Worm (Caenorhabditis elegans): ENCODE data around the gene zmp-1.

DNA sequence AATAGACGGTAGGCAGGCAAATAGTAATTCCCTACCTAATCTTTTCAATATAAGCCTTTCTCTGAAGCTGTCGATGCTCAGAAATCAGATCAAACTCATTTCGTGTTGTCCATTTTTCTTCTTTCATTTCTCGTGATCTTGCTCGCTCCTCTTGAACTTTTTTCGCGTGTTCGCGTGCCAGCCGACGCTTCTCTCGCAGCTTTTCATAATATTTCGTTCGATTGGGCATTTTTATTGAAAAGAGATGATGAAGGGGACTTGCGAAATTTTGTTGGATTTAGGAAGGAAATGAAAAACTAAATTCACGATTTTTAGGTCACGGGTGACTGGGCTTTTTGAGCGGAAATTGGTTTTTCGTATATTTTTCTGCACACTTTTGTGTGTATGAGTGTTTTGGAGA is 4.2 kb upstream of the zmp-1 start, which contains the start of gene EGAP1.1:
- TF ChIP-seq lsy-2 (tag; optimal IDR thresholded peaks at IDR 0.05), result no peak
- TF ChIP-seq nhr-12 (tag; optimal IDR thresholded peaks at IDR 0.05), result no peak
- no peak for TF ChIP-seq C04F5.9 (tag; optimal IDR thresholded peaks at IDR 0.05)
- TF ChIP-seq aly-2 (tag; optimal IDR thresholded peaks at IDR 0.05), result no peak
- no peak for TF ChIP-seq elt-2 (tag; optimal IDR thresholded peaks at IDR 0.05)
- TF ChIP-seq C34B4.2 (tag; optimal IDR thresholded peaks at IDR 0.05), result no peak
- TF ChIP-seq tlp-1 (tag; optimal IDR thresholded peaks at IDR 0.05), result no peak
- no peak for TF ChIP-seq ama-1 (optimal IDR thresholded peaks at IDR 0.05)
- no peak for TF ChIP-seq hlh-17 (GFP tag; optimal IDR thresholded peaks at IDR 0.05; ENCODE audit: borderline replicate concordance)
- no peak for TF ChIP-seq mdl-1 (tag; optimal IDR thresholded peaks at IDR 0.05)
- no peak for TF ChIP-seq unc-130 (tag; optimal IDR thresholded peaks at IDR 0.05)
- no peak for TF ChIP-seq unc-86 (tag; optimal IDR thresholded peaks at IDR 0.05)
- no peak for TF ChIP-seq lin-39 (tag; optimal IDR thresholded peaks at IDR 0.05)

All from whole organism, L1 larva.